Worm (Caenorhabditis elegans) whole organism, early embryonic: ENCODE data around the gene H24K24.2.

Experiments
- B0310.2 ChIP-seq: sonication (generic microtip); optimal IDR thresholded peaks from 2 replicates; lab custom pipeline; 2016; ENCODE audit warnings: mild to moderate bottlenecking, missing genetic modification characterization, missing compliant biosample characterization
- F13C5.2 ChIP-seq: sonication (generic microtip); optimal IDR thresholded peaks from 2 replicates; lab custom pipeline; 2017; ENCODE audit warnings: mild to moderate bottlenecking, missing genetic modification characterization, inconsistent platforms, missing compliant biosample characterization
- aly-1 ChIP-seq: sonication (generic microtip); optimal IDR thresholded peaks from 2 replicates; lab custom pipeline; 2016; ENCODE audit warnings: missing genetic modification characterization, missing compliant biosample characterization
- ama-1 ChIP-seq: fragments of 150-350 bp; optimal IDR thresholded peaks from 2 replicates; lab custom pipeline; 2014
- ceh-13 ChIP-seq: fragments of 200-800 bp; sonication (Bioruptor generic); optimal IDR thresholded peaks from 2 replicates; lab custom pipeline; 2018; ENCODE audit warnings: mild to moderate bottlenecking, missing genetic modification characterization, missing compliant biosample characterization
- ceh-36 ChIP-seq: sonication (generic microtip); optimal IDR thresholded peaks from 2 replicates; lab custom pipeline; 2016; ENCODE audit warnings: missing genetic modification characterization, inconsistent platforms, missing compliant biosample characterization
- ets-7 ChIP-seq: sonication (generic microtip); optimal IDR thresholded peaks from 2 replicates; lab custom pipeline; 2016; ENCODE audit warnings: missing genotype, missing genetic modification characterization, missing compliant biosample characterization
- flt-1 ChIP-seq: fragments of 200-800 bp; sonication (Bioruptor generic); IDR thresholded peaks from 2 replicates; pipeline ENCODE4 v1.3.6; 2022; ENCODE audit warnings: missing genetic modification characterization, missing compliant biosample characterization
- hmbx-1 ChIP-seq: sonication (generic microtip); optimal IDR thresholded peaks from 2 replicates; lab custom pipeline; 2016; ENCODE audit warnings: mild to moderate bottlenecking, missing genetic modification characterization, missing compliant biosample characterization
- hmg-4 ChIP-seq: fragments of 200-800 bp; sonication (Bioruptor generic); optimal IDR thresholded peaks from 2 replicates; lab custom pipeline; 2018; ENCODE audit warnings: mild to moderate bottlenecking, missing genetic modification characterization, missing compliant biosample characterization
- hnd-1 ChIP-seq: sonication (generic microtip); optimal IDR thresholded peaks from 2 replicates; lab custom pipeline; 2016; ENCODE audit warnings: missing genetic modification characterization, missing compliant biosample characterization
- pes-1 ChIP-seq: fragments of 200-800 bp; sonication (Bioruptor generic); IDR thresholded peaks from 2 replicates; pipeline ENCODE4 v1.3.6; 2022; ENCODE audit warnings: missing genetic modification reagents, missing genetic modification characterization, missing compliant biosample characterization
- scrt-1 ChIP-seq: fragments of 200-800 bp; sonication (Bioruptor generic); IDR thresholded peaks from 2 replicates; pipeline ENCODE4 v1.3.6; 2022; ENCODE audit warnings: missing genetic modification characterization, missing compliant biosample characterization
- sea-1 ChIP-seq: fragments of 200-800 bp; sonication (Bioruptor generic); conservative IDR thresholded peaks from 2 replicates; pipeline ENCODE4 v1.3.6; 2022; ENCODE audit warnings: missing genetic modification characterization, missing compliant biosample characterization
- tbx-11 ChIP-seq: fragments of 200-800 bp; sonication (Bioruptor generic); IDR thresholded peaks from 2 replicates; pipeline ENCODE4 v1.3.6; 2022; ENCODE audit warnings: missing genetic modification characterization, missing compliant biosample characterization
- tbx-37 ChIP-seq: fragments of 200-800 bp; sonication (Bioruptor generic); conservative IDR thresholded peaks from 2 replicates; pipeline ENCODE4 v1.3.6; 2022; ENCODE audit warnings: missing genetic modification reagents, missing genetic modification characterization, missing compliant biosample characterization
- tra-4 ChIP-seq: sonication (generic microtip); optimal IDR thresholded peaks from 2 replicates; lab custom pipeline; 2017; ENCODE audit warnings: missing genetic modification characterization, missing compliant biosample characterization

H24K24.2 gene

DNA sequence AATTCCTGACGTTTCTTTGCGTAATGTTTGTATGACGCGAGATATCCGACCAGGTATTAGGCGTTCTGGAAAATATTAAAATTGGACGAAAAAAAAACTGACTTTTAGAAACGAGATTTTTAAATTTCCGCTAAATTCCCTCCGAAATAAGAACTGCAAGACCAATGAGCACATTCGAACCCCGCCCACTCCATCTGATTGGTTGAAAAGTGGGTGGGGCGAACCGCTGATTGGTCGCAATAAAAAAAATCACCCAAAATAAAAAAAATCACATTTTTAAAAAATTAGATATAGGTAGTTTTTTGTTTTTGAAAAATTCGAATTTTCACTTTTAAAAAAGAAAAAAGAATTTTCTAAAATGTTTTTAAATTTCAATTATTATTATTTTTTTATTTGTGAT, 31.5 kb downstream of the H24K24.2 start:
- TF ChIP-seq ceh-36 (tag; lab: Kevin White, UChicago) = no peak
- TF ChIP-seq ets-7 (tag; lab: Kevin White, UChicago) = no peak
- no peak for TF ChIP-seq flt-1
- no peak for TF ChIP-seq scrt-1 (GFP tag; lab: Robert Waterston, UW)
- no peak for TF ChIP-seq tbx-11 (GFP tag; lab: Robert Waterston, UW)
- no peak for TF ChIP-seq sea-1 (GFP tag; lab: Robert Waterston, UW)
- no peak for TF ChIP-seq tra-4 (tag; lab: Kevin White, UChicago)
- no peak for TF ChIP-seq tbx-37 (GFP tag; lab: Robert Waterston, UW)
- TF ChIP-seq F13C5.2 (tag; lab: Kevin White, UChicago) = no peak

DNA sequence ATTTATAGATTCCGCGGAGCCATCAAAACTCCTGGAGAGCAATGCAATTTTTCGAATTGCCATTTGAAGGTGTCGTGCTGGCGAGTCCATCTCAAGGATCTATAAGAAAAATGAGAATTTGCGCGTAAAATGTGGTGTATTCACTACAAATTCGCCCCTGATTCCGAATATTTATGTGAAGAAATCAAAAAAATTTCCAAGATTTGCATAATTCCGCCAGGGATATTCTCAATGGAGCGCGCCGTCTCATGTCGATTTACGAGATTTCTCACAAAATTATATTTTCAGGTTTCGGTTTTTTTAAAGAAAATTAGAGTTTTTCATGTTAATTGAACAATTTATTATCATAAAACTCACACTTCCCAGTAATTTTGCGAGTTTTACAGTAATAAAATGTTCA, 32.2 kb downstream of the H24K24.2 start, which contains the start of gene Y50D4C.6:
Gene Y50D4C.6, minus strand, starts transcription at position 101 of the 400 bp plus-strand sequence.
- no peak for TF ChIP-seq ceh-13
- no peak for TF ChIP-seq ama-1 (lab: Kevin White, UChicago)
- TF ChIP-seq aly-1 (tag; lab: Kevin White, UChicago) = no peak

DNA sequence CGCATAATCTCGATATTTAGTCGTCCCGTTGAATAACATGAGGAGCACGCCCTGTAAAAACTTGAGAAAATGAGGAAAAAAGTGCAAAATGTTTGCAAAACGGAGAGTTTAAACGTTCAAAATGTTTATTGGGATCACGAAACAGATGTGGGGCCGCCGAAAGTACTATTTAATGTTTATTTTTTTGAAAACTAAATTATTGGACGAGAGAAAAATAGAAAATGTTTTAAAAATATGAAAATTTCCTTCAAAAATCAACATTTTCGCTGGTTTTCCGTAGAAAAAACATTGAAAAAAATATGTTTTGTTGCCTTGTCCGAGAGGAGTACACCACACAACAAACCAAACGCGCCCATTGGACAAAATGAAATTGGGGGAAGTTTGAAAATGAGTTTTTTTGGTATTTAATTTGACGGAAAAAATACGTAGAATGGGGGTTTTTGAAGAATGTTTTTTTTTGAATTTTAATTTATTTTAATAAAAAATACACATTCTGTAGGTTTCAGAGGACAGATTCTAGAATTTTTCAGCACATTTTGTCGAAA, 47.2 kb downstream of the H24K24.2 start, which contains the start of gene sqv-6:
Gene sqv-6, minus strand, starts transcription at position 51 of the 545 bp plus-strand sequence.
- TF ChIP-seq ets-7 (tag; lab: Kevin White, UChicago) (no peak), tra-4 (tag; lab: Kevin White, UChicago) (no peak), hnd-1 (no peak), ceh-36 (tag; lab: Kevin White, UChicago) (no peak), ceh-13 (no peak), hmbx-1 (no peak), hmg-4 (GFP tag; lab: Kevin White, UChicago) (no peak), scrt-1 (GFP tag; lab: Robert Waterston, UW) (no peak), aly-1 (tag; lab: Kevin White, UChicago) (no peak), pes-1 (GFP tag; lab: Robert Waterston, UW) (no peak), tbx-11 (GFP tag; lab: Robert Waterston, UW) (no peak), flt-1 (no peak), tbx-37 (GFP tag; lab: Robert Waterston, UW) (no peak)

DNA sequence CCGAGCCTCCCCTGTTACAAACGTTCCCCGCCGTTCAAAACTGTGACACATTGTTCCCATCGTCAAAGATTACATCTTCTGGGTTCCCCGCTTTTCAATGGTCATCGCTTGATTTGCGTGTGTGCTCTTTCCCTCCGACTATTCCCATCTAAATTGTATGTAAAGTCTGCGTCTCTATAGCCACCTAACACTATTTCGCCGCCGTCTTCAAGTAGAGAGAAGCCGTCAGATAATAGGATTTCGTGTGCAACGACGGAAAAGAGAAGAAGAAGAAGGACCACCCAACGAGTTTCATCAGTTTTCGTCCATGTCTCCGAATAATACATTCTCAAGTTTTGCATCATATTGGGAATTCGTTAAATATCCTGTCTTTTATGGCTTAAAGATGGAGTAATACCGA, 48.6 kb downstream of the H24K24.2 start:
- no peak for TF ChIP-seq ama-1 (lab: Kevin White, UChicago)
- TF ChIP-seq aly-1 (tag; lab: Kevin White, UChicago) = no peak
- no peak for TF ChIP-seq tbx-11 (GFP tag; lab: Robert Waterston, UW)
- no peak for TF ChIP-seq tbx-37 (GFP tag; lab: Robert Waterston, UW)
- TF ChIP-seq hmg-4 (GFP tag; lab: Kevin White, UChicago) = no peak
- no peak for TF ChIP-seq ets-7 (tag; lab: Kevin White, UChicago)
- no peak for TF ChIP-seq F13C5.2 (tag; lab: Kevin White, UChicago)
- no peak for TF ChIP-seq hnd-1
- TF ChIP-seq hmbx-1 = no peak
- TF ChIP-seq pes-1 (GFP tag; lab: Robert Waterston, UW) = no peak
- no peak for TF ChIP-seq ceh-13
- no peak for TF ChIP-seq sea-1 (GFP tag; lab: Robert Waterston, UW)
- no peak for TF ChIP-seq flt-1
- no peak for TF ChIP-seq B0310.2 (tag; lab: Kevin White, UChicago)
- no peak for TF ChIP-seq scrt-1 (GFP tag; lab: Robert Waterston, UW)
- TF ChIP-seq tra-4 (tag; lab: Kevin White, UChicago) = no peak
- no peak for TF ChIP-seq ceh-36 (tag; lab: Kevin White, UChicago)

DNA sequence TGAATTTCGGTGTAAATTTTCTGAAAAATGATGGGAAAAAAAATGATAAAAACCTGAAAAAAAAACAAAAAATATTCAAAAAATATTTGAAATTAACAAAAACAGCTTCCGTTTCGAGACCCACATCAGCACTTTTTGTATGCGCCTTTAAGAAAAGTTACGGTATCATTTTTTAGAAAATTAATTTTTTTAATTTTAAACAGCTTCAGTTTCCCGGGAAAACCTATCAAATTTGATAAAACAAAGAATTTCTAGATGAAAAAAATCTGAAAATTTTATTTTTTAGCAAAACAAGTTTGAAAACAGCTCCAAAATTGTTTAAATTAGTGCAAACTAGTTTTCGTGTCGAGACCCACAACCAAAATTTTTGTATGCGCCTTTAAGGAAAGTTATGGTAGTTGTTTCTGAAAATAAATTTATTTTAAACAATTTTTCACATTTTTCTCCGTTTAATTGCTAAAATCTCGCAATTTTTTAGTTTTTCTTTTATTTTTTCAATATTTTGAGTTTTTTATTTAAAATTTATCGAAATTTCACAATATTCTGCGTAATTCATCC, 51.5 kb downstream of the H24K24.2 start:
- no peak for TF ChIP-seq tra-4 (tag; lab: Kevin White, UChicago)
- TF ChIP-seq tbx-37 (GFP tag; lab: Robert Waterston, UW) = no peak
- TF ChIP-seq flt-1 = no peak
- TF ChIP-seq sea-1 (GFP tag; lab: Robert Waterston, UW) = no peak
- no peak for TF ChIP-seq pes-1 (GFP tag; lab: Robert Waterston, UW)

DNA sequence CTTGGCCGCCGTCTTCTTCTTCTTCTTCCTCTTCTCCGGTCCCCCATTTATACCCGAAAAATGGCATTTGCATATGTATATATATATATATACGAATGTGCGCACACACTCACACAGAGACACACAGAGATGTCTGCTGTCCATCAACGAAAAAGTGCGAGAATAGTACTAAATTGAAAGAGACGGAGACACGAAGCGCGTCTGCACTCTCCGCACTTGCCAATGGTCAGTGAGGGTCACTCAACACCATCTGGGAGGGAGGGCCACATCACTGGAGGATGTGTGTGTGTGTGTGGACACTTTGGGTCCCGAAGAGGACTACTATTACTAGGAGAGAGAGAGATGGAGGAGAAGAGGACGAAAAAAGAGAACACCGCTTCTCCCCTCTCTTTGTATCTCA, 57.6 kb downstream of the H24K24.2 start:
- TF ChIP-seq ceh-36 (tag; lab: Kevin White, UChicago) (no peak), ceh-13 (no peak), ama-1 (lab: Kevin White, UChicago) (no peak), hmg-4 (GFP tag; lab: Kevin White, UChicago) (peak; percentile 79), tra-4 (tag; lab: Kevin White, UChicago) (no peak), hnd-1 (no peak), B0310.2 (tag; lab: Kevin White, UChicago) (no peak), sea-1 (GFP tag; lab: Robert Waterston, UW) (no peak), ets-7 (tag; lab: Kevin White, UChicago) (no peak), flt-1 (no peak), aly-1 (tag; lab: Kevin White, UChicago) (no peak), hmbx-1 (no peak), scrt-1 (GFP tag; lab: Robert Waterston, UW) (no peak), pes-1 (GFP tag; lab: Robert Waterston, UW) (peak; percentile 50; the same call in 1 of the 2 replicates), F13C5.2 (tag; lab: Kevin White, UChicago) (peak; percentile 70), tbx-37 (GFP tag; lab: Robert Waterston, UW) (no peak), tbx-11 (GFP tag; lab: Robert Waterston, UW) (no peak)
